Fruit fly (Drosophila melanogaster): ENCODE results near the gene mtgo.

The mtgo gene

dm6 chr2L:16703753-16704152, 158.9 kb downstream of the mtgo start (continued):
- TF ChIP-seq Doc2 (GFP tag; IDR thresholded peaks at IDR 0.05) (no peak), D19B (GFP tag; optimal IDR thresholded peaks at IDR 0.05) (no peak), CG11504 (tag; optimal IDR thresholded peaks at IDR 0.05) (no peak), Hr51 (GFP tag; optimal IDR thresholded peaks at IDR 0.05) (peak in 1 of 2 experiments; percentile 28), Sin3A (optimal IDR thresholded peaks at IDR 0.05) (no peak), Drgx (GFP tag; IDR thresholded peaks at IDR 0.05) (no peak), shn (GFP tag; optimal IDR thresholded peaks at IDR 0.05) (no peak), CG9609 (GFP tag; optimal IDR thresholded peaks at IDR 0.05) (peak; percentile 32), B-H2 (GFP tag; optimal IDR thresholded peaks at IDR 0.05) (peak; percentile 31), gsb-n (tag; optimal IDR thresholded peaks at IDR 0.05) (no peak), CG6813 (GFP tag; optimal IDR thresholded peaks at IDR 0.05) (no peak), dm (GFP tag; optimal IDR thresholded peaks at IDR 0.05) (no peak), eve (GFP tag; optimal IDR thresholded peaks at IDR 0.05) (no peak), CG15269 (tag; optimal IDR thresholded peaks at IDR 0.05) (peak; percentile 63), gro (GFP tag; optimal IDR thresholded peaks at IDR 0.05) (peak; percentile 72), Oaz (GFP tag; IDR thresholded peaks at IDR 0.05) (no peak), gfzf (GFP tag; optimal IDR thresholded peaks at IDR 0.05) (no peak), Atf-2 (GFP tag; optimal IDR thresholded peaks at IDR 0.05) (no peak), CG6654 (GFP tag; optimal IDR thresholded peaks at IDR 0.05) (no peak), dmrt11E (tag; optimal IDR thresholded peaks at IDR 0.05) (no peak), CG2116 (GFP tag; optimal IDR thresholded peaks at IDR 0.05) (no peak), Taf1 (GFP tag; IDR thresholded peaks at IDR 0.05) (no peak), tx (GFP tag; optimal IDR thresholded peaks at IDR 0.05) (peak; percentile 19), esg (GFP tag; conservative IDR thresholded peaks at IDR 0.05) (peak; percentile 21; the same call in 1 of the 2 replicates), tgo (GFP tag; IDR thresholded peaks at IDR 0.05) (no peak; the same call in 2 of the 3 replicates), CG1792 (GFP tag; optimal IDR thresholded peaks at IDR 0.05) (no peak), CG10959 (GFP tag; IDR thresholded peaks at IDR 0.05) (no peak), disco-r (GFP tag; optimal IDR thresholded peaks at IDR 0.05) (no peak), CG11247 (GFP tag; IDR thresholded peaks at IDR 0.05) (no peak), gce (GFP tag; IDR thresholded peaks at IDR 0.05) (no peak), Fer1 (GFP tag; optimal IDR thresholded peaks at IDR 0.05) (no peak), luna (GFP tag; optimal IDR thresholded peaks at IDR 0.05) (no peak), GATAe (GFP tag; conservative IDR thresholded peaks at IDR 0.05) (no peak), Lhr (GFP tag; optimal IDR thresholded peaks at IDR 0.05) (no peak), lov (optimal IDR thresholded peaks at IDR 0.05) (no peak), lov (GFP tag; IDR thresholded peaks at IDR 0.05) (no peak), pan (optimal IDR thresholded peaks at IDR 0.05) (no peak), pan (GFP tag; optimal IDR thresholded peaks at IDR 0.05 in 1 of 2, IDR thresholded peaks at IDR 0.05 in 1 of 2) (no peak), seq (GFP tag; IDR thresholded peaks at IDR 0.05) (peak; percentile 41; the same call in 1 of the 2 replicates), pho (GFP tag; optimal IDR thresholded peaks at IDR 0.05) (peak; percentile 8), CG15011 (GFP tag; optimal IDR thresholded peaks at IDR 0.05) (no peak), nerfin-2 (GFP tag; IDR thresholded peaks at IDR 0.05; ENCODE audit: partially characterized antibody) (no peak), CG10654 (GFP tag; optimal IDR thresholded peaks at IDR 0.05) (no peak), schlank (tag; optimal IDR thresholded peaks at IDR 0.05) (no peak), CG11456 (GFP tag; IDR thresholded peaks at IDR 0.05) (no peak), CG1603 (tag; optimal IDR thresholded peaks at IDR 0.05) (peak; percentile 31), CG3847 (GFP tag; IDR thresholded peaks at IDR 0.05) (peak; percentile 41; the same call in 1 of the 2 replicates), tap (tag; optimal IDR thresholded peaks at IDR 0.05) (no peak), CG32772 (GFP tag; IDR thresholded peaks at IDR 0.05) (no peak), CG18262 (tag; optimal IDR thresholded peaks at IDR 0.05) (no peak), Neu2 (GFP tag; optimal IDR thresholded peaks at IDR 0.05; ENCODE audit: borderline replicate concordance) (peak; percentile 74), rib (GFP tag; IDR thresholded peaks at IDR 0.05) (no peak), dimm (GFP tag; IDR thresholded peaks at IDR 0.05) (no peak)

All from whole organism, embryonic.